Fruit fly (Drosophila melanogaster): ENCODE data around the gene baz.
A peak's percentile ranks its signal among the peaks of the same experiment; 100 is the strongest.

Gene baz

dm6 chrX:17226681-17227019, 66.8 kb downstream of the baz start, which contains the start of gene CG10598:
TSS of gene CG10598 (minus strand) at chrX:17226867.
- TF ChIP-seq CG15710 (tag; optimal IDR thresholded peaks at IDR 0.05) = no peak
- no peak for TF ChIP-seq Ets98B (GFP tag; IDR thresholded peaks at IDR 0.05)
- no peak for TF ChIP-seq CG34367 (tag; optimal IDR thresholded peaks at IDR 0.05)
- no peak for TF ChIP-seq CG9948 (tag; optimal IDR thresholded peaks at IDR 0.05)
- TF ChIP-seq Pif1B (GFP tag; optimal IDR thresholded peaks at IDR 0.05) = no peak
- TF ChIP-seq D1 (tag; optimal IDR thresholded peaks at IDR 0.05) = no peak
- no peak for TF ChIP-seq Pif1A (GFP tag; optimal IDR thresholded peaks at IDR 0.05)
- no peak for TF ChIP-seq CG10348 (GFP tag; IDR thresholded peaks at IDR 0.05)
- no peak for TF ChIP-seq Snoo (tag; optimal IDR thresholded peaks at IDR 0.05)
- no peak for TF ChIP-seq CG13204 (GFP tag; optimal IDR thresholded peaks at IDR 0.05)
- no peak for TF ChIP-seq gl (tag; optimal IDR thresholded peaks at IDR 0.05)
- no peak for TF ChIP-seq CG8159 (tag; optimal IDR thresholded peaks at IDR 0.05)
- TF ChIP-seq CG12605 (GFP tag; IDR thresholded peaks at IDR 0.05) = no peak
- no peak for TF ChIP-seq EcR (GFP tag; optimal IDR thresholded peaks at IDR 0.05)
- TF ChIP-seq CG4496 (GFP tag; IDR thresholded peaks at IDR 0.05) = no peak
- no peak for TF ChIP-seq rn (GFP tag; IDR thresholded peaks at IDR 0.05)
- TF ChIP-seq CG8301 (tag; optimal IDR thresholded peaks at IDR 0.05) = no peak
- TF ChIP-seq CG32121 (GFP tag; IDR thresholded peaks at IDR 0.05) = no peak

- TF ChIP-seq CG12605 (GFP tag; IDR thresholded peaks at IDR 0.05) = no peak
- TF ChIP-seq Snoo (tag; optimal IDR thresholded peaks at IDR 0.05) = no peak
- TF ChIP-seq CG13204 (GFP tag; optimal IDR thresholded peaks at IDR 0.05) = no peak
- no peak for TF ChIP-seq CG9948 (tag; optimal IDR thresholded peaks at IDR 0.05)
- TF ChIP-seq CG14655 (GFP tag; optimal IDR thresholded peaks at IDR 0.05) = no peak
- TF ChIP-seq CG32121 (GFP tag; IDR thresholded peaks at IDR 0.05) = no peak
- TF ChIP-seq Ets98B (GFP tag; IDR thresholded peaks at IDR 0.05) = no peak
- TF ChIP-seq fd96Ca (GFP tag; IDR thresholded peaks at IDR 0.05) = no peak
- no peak for TF ChIP-seq CG8301 (tag; optimal IDR thresholded peaks at IDR 0.05)
- TF ChIP-seq Pif1A (GFP tag; optimal IDR thresholded peaks at IDR 0.05) = no peak
- no peak for TF ChIP-seq CG8159 (tag; optimal IDR thresholded peaks at IDR 0.05)
- no peak for TF ChIP-seq gl (tag; optimal IDR thresholded peaks at IDR 0.05)
- TF ChIP-seq CG10348 (GFP tag; IDR thresholded peaks at IDR 0.05) = no peak
- TF ChIP-seq CG34367 (tag; optimal IDR thresholded peaks at IDR 0.05) = no peak
Observed at dm6 chrX:17227462-17227861, 67.7 kb downstream of the baz start.

dm6 chrX:17229475-17230169, 69.8 kb downstream of the baz start:
- TF ChIP-seq CG4496 (GFP tag; IDR thresholded peaks at IDR 0.05) (no peak), D1 (tag; optimal IDR thresholded peaks at IDR 0.05) (no peak), CG10348 (GFP tag; IDR thresholded peaks at IDR 0.05) (no peak), CG14655 (GFP tag; optimal IDR thresholded peaks at IDR 0.05) (no peak), rn (GFP tag; IDR thresholded peaks at IDR 0.05) (no peak), Pif1B (GFP tag; optimal IDR thresholded peaks at IDR 0.05) (no peak), fd96Ca (GFP tag; IDR thresholded peaks at IDR 0.05) (no peak), Snoo (tag; optimal IDR thresholded peaks at IDR 0.05) (peak; percentile 42), EcR (GFP tag; optimal IDR thresholded peaks at IDR 0.05) (peak; percentile 94), CG32121 (GFP tag; IDR thresholded peaks at IDR 0.05) (no peak), CG17806 (tag; optimal IDR thresholded peaks at IDR 0.05) (no peak), CG34367 (tag; optimal IDR thresholded peaks at IDR 0.05) (peak; percentile 56), Pif1A (GFP tag; optimal IDR thresholded peaks at IDR 0.05) (no peak), gl (tag; optimal IDR thresholded peaks at IDR 0.05) (no peak), CG8159 (tag; optimal IDR thresholded peaks at IDR 0.05) (no peak), CG12605 (GFP tag; IDR thresholded peaks at IDR 0.05) (no peak), CG8301 (tag; optimal IDR thresholded peaks at IDR 0.05) (no peak), CG13204 (GFP tag; optimal IDR thresholded peaks at IDR 0.05) (no peak), CG15710 (tag; optimal IDR thresholded peaks at IDR 0.05) (peak; percentile 42), Ets98B (GFP tag; IDR thresholded peaks at IDR 0.05) (no peak), CG9948 (tag; optimal IDR thresholded peaks at IDR 0.05) (peak; percentile 44)

dm6 chrX:17230944-17231343, 71.1 kb downstream of the baz start, which contains the start of gene CG10597:
TSS of gene CG10597 (minus strand) at chrX:17231044.
- no peak for TF ChIP-seq CG9948 (tag; optimal IDR thresholded peaks at IDR 0.05)

- TF ChIP-seq CG32121 (GFP tag; IDR thresholded peaks at IDR 0.05) = 0 out of 2 replicates have a peak, but pooled peaks have one; percentile 10
- TF ChIP-seq Ets98B (GFP tag; IDR thresholded peaks at IDR 0.05) = 0 out of 2 replicates have a peak, but pooled peaks have one; percentile 6
- TF ChIP-seq CG8301 (tag; optimal IDR thresholded peaks at IDR 0.05) = no peak
Observed at dm6 chrX:17232642-17233041, 72.8 kb downstream of the baz start, which contains the start of gene f. TSS of gene f (plus strand) at chrX:17232942.

- TF ChIP-seq CG9948 (tag; optimal IDR thresholded peaks at IDR 0.05) (no peak), Snoo (tag; optimal IDR thresholded peaks at IDR 0.05) (no peak), CG32121 (GFP tag; IDR thresholded peaks at IDR 0.05) (no peak)
Observed at dm6 chrX:17236468-17236867, 76.7 kb downstream of the baz start.

dm6 chrX:17237421-17237820, 77.6 kb downstream of the baz start:
- TF ChIP-seq CG32121 (GFP tag; IDR thresholded peaks at IDR 0.05) (peak; percentile 69; the same call in 1 of the 2 replicates), CG9948 (tag; optimal IDR thresholded peaks at IDR 0.05) (peak; percentile 79), Pif1B (GFP tag; optimal IDR thresholded peaks at IDR 0.05) (peak; percentile 45), CG34367 (tag; optimal IDR thresholded peaks at IDR 0.05) (peak; percentile 55), CG10348 (GFP tag; IDR thresholded peaks at IDR 0.05) (no peak), CG13204 (GFP tag; optimal IDR thresholded peaks at IDR 0.05) (peak; percentile 35), Pif1A (GFP tag; optimal IDR thresholded peaks at IDR 0.05) (peak; percentile 51), CG12605 (GFP tag; IDR thresholded peaks at IDR 0.05) (peak; percentile 36; the same call in 1 of the 2 replicates), Ets98B (GFP tag; IDR thresholded peaks at IDR 0.05) (peak; percentile 30; the same call in 1 of the 2 replicates), CG8159 (tag; optimal IDR thresholded peaks at IDR 0.05) (peak; percentile 77), CG17806 (tag; optimal IDR thresholded peaks at IDR 0.05) (peak; percentile 72), CG14655 (GFP tag; optimal IDR thresholded peaks at IDR 0.05) (peak; percentile 83), CG4496 (GFP tag; IDR thresholded peaks at IDR 0.05) (peak; percentile 52), D1 (tag; optimal IDR thresholded peaks at IDR 0.05) (peak; percentile 53), gl (tag; optimal IDR thresholded peaks at IDR 0.05) (no peak), fd96Ca (GFP tag; IDR thresholded peaks at IDR 0.05) (no peak), EcR (GFP tag; optimal IDR thresholded peaks at IDR 0.05) (no peak), CG8301 (tag; optimal IDR thresholded peaks at IDR 0.05) (peak; percentile 76), CG15710 (tag; optimal IDR thresholded peaks at IDR 0.05) (peak; percentile 72), Snoo (tag; optimal IDR thresholded peaks at IDR 0.05) (no peak), rn (GFP tag; IDR thresholded peaks at IDR 0.05) (0 out of 2 replicates have a peak, but pooled peaks have one; percentile 11)

Measured in whole organism, pupa.